Fruit fly (Drosophila melanogaster): Measurements from ENCODE around the gene Ir100a.

Gene Ir100a

DNA sequence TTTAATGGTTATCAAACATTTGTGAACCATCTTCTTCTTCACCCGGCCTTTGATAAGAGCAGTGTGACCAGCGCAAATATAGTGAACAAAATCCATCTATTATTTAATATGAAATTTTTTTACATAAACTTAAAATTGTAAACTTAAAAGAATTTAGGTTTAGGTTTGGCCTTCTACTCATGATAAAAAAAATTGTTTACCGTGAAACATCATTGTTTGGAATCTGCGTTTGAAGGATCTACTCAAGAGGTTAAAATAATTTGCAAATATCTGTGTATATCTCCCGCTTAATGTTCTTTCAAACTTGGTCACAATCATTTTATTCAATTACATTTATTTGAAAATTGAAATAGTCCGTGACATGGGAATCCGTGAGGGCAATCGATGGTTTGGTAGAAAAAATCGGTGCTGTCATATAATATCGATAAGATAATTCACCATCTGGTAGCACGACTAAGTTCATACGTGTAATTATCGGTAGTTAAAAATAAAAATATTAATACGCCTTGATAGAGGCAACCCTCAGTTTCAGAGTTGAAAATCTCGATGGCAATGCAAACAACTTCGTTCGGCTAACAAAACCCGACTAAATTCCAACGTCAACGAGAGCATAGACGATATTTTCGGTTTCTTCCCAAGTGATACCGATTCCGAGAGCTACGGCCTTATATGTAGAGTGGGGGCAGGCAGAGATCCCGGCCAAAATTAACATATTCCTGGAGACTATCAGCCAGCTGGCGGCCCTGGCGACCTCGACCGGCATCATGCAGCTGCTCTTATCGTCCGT, 28.8 kb upstream of the Ir100a start, which contains the start of the genes betaGlu and sip3 (continued):
- TF ChIP-seq Hey (tag; optimal IDR thresholded peaks at IDR 0.05) (no peak), ci (GFP tag; IDR thresholded peaks at IDR 0.05) (no peak), Optix (GFP tag; IDR thresholded peaks at IDR 0.05) (no peak), sd (tag; optimal IDR thresholded peaks at IDR 0.05) (no peak), CG15011 (GFP tag; optimal IDR thresholded peaks at IDR 0.05) (no peak), Doc3 (GFP tag; IDR thresholded peaks at IDR 0.05; ENCODE audit: partially characterized antibody) (peak; percentile 82), lilli (GFP tag; optimal IDR thresholded peaks at IDR 0.05) (peak; percentile 61), danr (GFP tag; IDR thresholded peaks at IDR 0.05) (no peak), CG6254 (GFP tag; optimal IDR thresholded peaks at IDR 0.05) (no peak), ato (GFP tag; IDR thresholded peaks at IDR 0.05; ENCODE audit: partially characterized antibody) (peak; percentile 91), Fer3 (tag; optimal IDR thresholded peaks at IDR 0.05) (no peak), ham (GFP tag; IDR thresholded peaks at IDR 0.05) (no peak), Max (GFP tag; optimal IDR thresholded peaks at IDR 0.05) (peak; percentile 35), Adf1 (GFP tag; IDR thresholded peaks at IDR 0.05) (no peak), bab2 (GFP tag; optimal IDR thresholded peaks at IDR 0.05) (no peak), slp2 (GFP tag; optimal IDR thresholded peaks at IDR 0.05) (no peak), sim (GFP tag; IDR thresholded peaks at IDR 0.05) (no peak)

DNA sequence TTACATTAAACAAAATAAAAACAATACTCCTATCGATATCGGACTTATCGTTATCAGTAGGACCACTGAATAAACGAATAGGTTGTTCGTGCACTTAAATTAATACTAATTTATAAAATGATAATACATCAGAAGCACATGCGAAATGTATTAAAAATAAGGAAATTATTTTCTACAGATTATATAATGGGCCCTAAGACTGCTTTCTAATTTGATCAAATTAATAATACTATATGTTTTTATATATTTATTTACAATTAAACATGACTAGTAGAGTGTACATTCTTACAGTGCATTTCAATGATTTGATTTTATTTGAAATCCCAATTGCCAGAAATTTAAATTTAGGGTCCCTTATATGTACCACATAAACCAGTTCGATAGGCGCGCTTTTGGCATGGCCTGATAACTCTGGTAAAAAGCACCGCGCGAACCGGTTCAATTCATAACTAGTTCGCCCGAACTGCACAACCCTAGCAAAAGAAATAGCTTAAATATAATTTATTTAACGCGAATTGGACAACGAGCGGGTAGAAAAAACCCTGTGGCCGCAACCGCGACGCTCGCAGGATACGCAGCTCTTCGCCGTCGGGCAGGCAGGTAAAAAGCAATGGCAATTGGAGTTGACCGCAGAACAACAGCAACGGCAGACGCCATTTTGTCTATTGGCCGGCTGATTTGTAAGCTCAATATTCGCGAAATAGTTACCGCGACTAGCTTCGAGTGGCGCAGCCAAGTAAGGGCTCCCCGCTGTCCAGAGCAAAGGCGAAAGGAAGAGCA, 24.0 kb upstream of the Ir100a start, which contains the start of the genes CG2126 and faf:
Gene CG2126, minus strand, starts transcription at position 70 of the 780 bp plus-strand sequence.
Gene faf, plus strand, starts transcription at position 438 of the 780 bp plus-strand sequence.
- peak; percentile 12 for TF ChIP-seq jumu (GFP tag; optimal IDR thresholded peaks at IDR 0.05)
- TF ChIP-seq danr (GFP tag; IDR thresholded peaks at IDR 0.05), result peak; percentile 61; the same call in 1 of the 2 replicates
- TF ChIP-seq CG7928 (GFP tag; optimal IDR thresholded peaks at IDR 0.05), result peak; percentile 43
- no peak for TF ChIP-seq NC2α (GFP tag; optimal IDR thresholded peaks at IDR 0.05)
- 0 out of 2 replicates have a peak, but pooled peaks have one; percentile 14 for TF ChIP-seq Drgx (GFP tag; IDR thresholded peaks at IDR 0.05)
- peak; percentile 81 for TF ChIP-seq dmrt99B (tag; optimal IDR thresholded peaks at IDR 0.05)
- TF ChIP-seq Elba2 (GFP tag; optimal IDR thresholded peaks at IDR 0.05), result peak; percentile 65
- peak; percentile 57 for TF ChIP-seq CG18011 (GFP tag; optimal IDR thresholded peaks at IDR 0.05)
- TF ChIP-seq B-H1 (GFP tag; IDR thresholded peaks at IDR 0.05), result peak; percentile 56; the same call in 2 of the 3 replicates
- 0 out of 2 replicates have a peak, but pooled peaks have one; percentile 48 for TF ChIP-seq Awh (GFP tag; IDR thresholded peaks at IDR 0.05)
- TF ChIP-seq CG4707 (GFP tag; optimal IDR thresholded peaks at IDR 0.05), result no peak
- TF ChIP-seq CG1647 (GFP tag; optimal IDR thresholded peaks at IDR 0.05), result peak; percentile 6
- peak; percentile 54 to 68 for TF ChIP-seq Pdp1 (GFP tag; optimal IDR thresholded peaks at IDR 0.05)
- peak; percentile 50 for TF ChIP-seq esg (GFP tag; conservative IDR thresholded peaks at IDR 0.05)
- 0 out of 3 replicates have a peak, but pooled peaks have one; percentile 48 for TF ChIP-seq vnd (GFP tag; IDR thresholded peaks at IDR 0.05; ENCODE audit: partially characterized antibody)
- peak; percentile 34 for TF ChIP-seq gfzf (GFP tag; optimal IDR thresholded peaks at IDR 0.05)
- peak; percentile 81 for TF ChIP-seq Abd-B (GFP tag; optimal IDR thresholded peaks at IDR 0.05)
- peak; percentile 72; the same call in 1 of the 3 replicates for TF ChIP-seq ase (GFP tag; IDR thresholded peaks at IDR 0.05)
- TF ChIP-seq yki (optimal IDR thresholded peaks at IDR 0.05), result no peak
- TF ChIP-seq Poxn (GFP tag; IDR thresholded peaks at IDR 0.05), result peak; percentile 47
- TF ChIP-seq CG15073 (GFP tag; optimal IDR thresholded peaks at IDR 0.05), result peak; percentile 18
- no peak for TF ChIP-seq Mes4 (GFP tag; optimal IDR thresholded peaks at IDR 0.05)
- TF ChIP-seq CG17829 (tag; optimal IDR thresholded peaks at IDR 0.05), result peak; percentile 89
- TF ChIP-seq br (optimal IDR thresholded peaks at IDR 0.05), result no peak
- TF ChIP-seq CHES-1-like (GFP tag; optimal IDR thresholded peaks at IDR 0.05), result peak; percentile 59
- no peak for TF ChIP-seq CG13894 (tag; optimal IDR thresholded peaks at IDR 0.05)
- TF ChIP-seq z (GFP tag; IDR thresholded peaks at IDR 0.05), result no peak
- TF ChIP-seq tx (GFP tag; optimal IDR thresholded peaks at IDR 0.05), result peak; percentile 16
- peak; percentile 51; the same call in 1 of the 2 replicates for TF ChIP-seq chm (GFP tag; IDR thresholded peaks at IDR 0.05)
- peak; percentile 91 for TF ChIP-seq CG17361 (GFP tag; IDR thresholded peaks at IDR 0.05)
- TF ChIP-seq Dref (GFP tag; IDR thresholded peaks at IDR 0.05), result peak; percentile 59
- peak in 1 of 2 experiments; percentile 41 for TF ChIP-seq crp (GFP tag; optimal IDR thresholded peaks at IDR 0.05)

Measured in whole organism, embryonic.